Worm (Caenorhabditis elegans) whole organism, L2 larva: Measurements from ENCODE around the gene B0563.1.

Experiments
- nhr-237 ChIP-seq: fragments of 150-350 bp; optimal IDR thresholded peaks from 2 replicates; lab custom pipeline; 2014; ENCODE audit warnings: missing biosample characterization, missing genetic modification characterization
- nhr-77 ChIP-seq: fragments of 150-350 bp; optimal IDR thresholded peaks from 2 replicates; lab custom pipeline; 2014; ENCODE audit warnings: missing biosample characterization, missing genetic modification characterization

DNA sequence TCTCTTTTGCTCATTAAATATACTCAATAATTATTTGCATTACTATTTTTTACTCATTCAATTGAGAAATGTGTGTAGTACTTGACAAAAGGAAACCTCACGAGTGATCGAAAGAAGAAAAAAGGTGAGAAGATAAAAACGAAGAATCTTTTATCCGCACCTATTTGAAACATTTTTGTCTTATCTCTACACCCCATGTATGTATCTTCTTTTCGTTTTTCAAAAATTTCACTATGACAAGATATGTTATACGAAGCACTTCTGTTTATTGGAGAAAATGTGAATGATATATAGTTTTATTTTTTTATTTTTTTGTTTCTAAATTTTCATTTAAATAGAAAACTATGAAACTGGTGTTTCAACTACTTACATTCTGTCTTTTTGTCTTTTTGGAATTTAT, 33.6 kb downstream of the B0563.1 start:
- TF ChIP-seq nhr-237 (tag; lab: Kevin White, UChicago) = no peak
- TF ChIP-seq nhr-77 (tag; lab: Kevin White, UChicago) = no peak
